Worm (Caenorhabditis elegans) whole organism, young adult: ENCODE measurements around the gene F58A6.5.

Experiments used
- F33H1.4 ChIP-seq: fragments of 200-800 bp; sonication (Bioruptor generic); IDR thresholded peaks from 2 replicates; pipeline ENCODE4 v1.3.6; 2022; ENCODE audit warnings: missing genetic modification reagents, missing genetic modification characterization, missing compliant biosample characterization
- K11D2.4 ChIP-seq: fragments of 200-800 bp; sonication (Bioruptor generic); IDR thresholded peaks from 2 replicates; pipeline ENCODE4 v1.3.6; 2022; ENCODE audit warnings: missing genetic modification reagents, missing genetic modification characterization, missing compliant biosample characterization
- ceh-40 ChIP-seq: fragments of 200-800 bp; sonication (Bioruptor generic); IDR thresholded peaks from 2 replicates; pipeline ENCODE4 v1.3.6; 2022; ENCODE audit warnings: missing genetic modification characterization, missing compliant biosample characterization
- efl-1 ChIP-seq: fragments of 150-350 bp; optimal IDR thresholded peaks from 2 replicates; lab custom pipeline; 2014; ENCODE audit warnings: missing biosample characterization, missing genetic modification reagents, missing genetic modification characterization
- let-607 ChIP-seq, 2 experiments: fragments of 200-800 bp in 1 of 2; sonication (Bioruptor generic) in 1 of 2; sonication (generic microtip) in 1 of 2; optimal IDR thresholded peaks; 2 replicates each; lab custom pipeline; 2016 to 2018; ENCODE audit warnings: mild to moderate bottlenecking in 2 of 2, missing compliant biosample characterization in 2 of 2, missing genetic modification characterization in 2 of 2, moderate library complexity in 2 of 2, missing genotype in 1 of 2
- mxl-1 ChIP-seq: sonication (generic microtip); optimal IDR thresholded peaks from 2 replicates; lab custom pipeline; 2016; ENCODE audit warnings: missing genetic modification characterization, missing compliant biosample characterization
- nhr-90 ChIP-seq: sonication (generic microtip); optimal IDR thresholded peaks from 2 replicates; lab custom pipeline; 2016; ENCODE audit warnings: missing genotype, mild to moderate bottlenecking, missing genetic modification characterization, missing compliant biosample characterization
- pbrm-1 ChIP-seq: fragments of 200-800 bp; sonication (Bioruptor generic); IDR thresholded peaks from 2 replicates; pipeline ENCODE4 v1.3.6; 2022; ENCODE audit warnings: missing genetic modification reagents, missing genetic modification characterization, missing compliant biosample characterization
- pha-4 ChIP-seq: fragments of 150-350 bp; sonication (generic microtip); optimal IDR thresholded peaks from 2 replicates; lab custom pipeline; 2014; ENCODE audit warnings: missing biosample characterization, missing genetic modification reagents, missing genetic modification characterization

- no peak for TF ChIP-seq efl-1 (GFP tag; lab: Kevin White, UChicago)
- TF ChIP-seq nhr-90 (tag; lab: Kevin White, UChicago), result no peak
- no peak for TF ChIP-seq K11D2.4 (GFP tag; lab: Robert Waterston, UW)
- no peak for TF ChIP-seq mxl-1 (tag; lab: Kevin White, UChicago)
- TF ChIP-seq F33H1.4, result no peak
- TF ChIP-seq pbrm-1, result no peak
- TF ChIP-seq pha-4 (tag; lab: Kevin White, UChicago), result no peak
- TF ChIP-seq let-607 (tag; optimal IDR thresholded peaks at IDR 0.05; lab: Kevin White, UChicago), result no peak
- TF ChIP-seq ceh-40 (GFP tag; lab: Robert Waterston, UW), result no peak
Observed at ce11 chrII:5099034-5099433, 49.2 kb downstream of the F58A6.5 start.
